Worm (Caenorhabditis elegans) whole organism, L3 larva: Measurements from ENCODE around the gene F15E6.3.

Experiments used
- ama-1 ChIP-seq: fragments of 150-350 bp; optimal IDR thresholded peaks from 2 replicates; lab custom pipeline; 2018
- nhr-237 ChIP-seq: fragments of 150-350 bp; optimal IDR thresholded peaks from 2 replicates; lab custom pipeline; 2014; ENCODE audit warnings: missing biosample characterization, missing genetic modification characterization
- nhr-76 ChIP-seq: fragments of 150-350 bp; sonication (generic microtip); optimal IDR thresholded peaks from 5 replicates; lab custom pipeline; 2014; ENCODE audit warnings: missing biosample characterization, missing genetic modification characterization

DNA sequence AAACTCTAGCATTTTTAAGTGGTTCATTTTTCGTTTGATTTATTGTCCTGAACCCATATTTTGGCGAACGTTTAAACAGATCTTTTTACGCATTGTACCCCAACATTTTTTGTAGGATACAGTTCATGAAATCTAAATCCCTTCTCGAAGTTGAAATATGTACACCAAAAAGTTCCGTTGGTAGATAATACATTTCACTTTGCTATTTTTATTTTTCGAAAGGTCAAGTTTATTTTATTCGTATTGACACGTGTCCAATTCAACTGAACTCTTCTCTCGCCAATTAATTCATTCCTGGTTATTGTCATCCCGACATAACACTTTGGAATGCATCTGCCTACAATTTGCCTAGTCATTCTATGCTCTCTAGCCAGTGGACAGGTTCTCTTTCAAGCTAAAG, 23.8 kb upstream of the F15E6.3 start, which contains the start of gene F36A4.2:
- TF ChIP-seq nhr-76, result no peak
- TF ChIP-seq nhr-237, result no peak
- TF ChIP-seq ama-1 (lab: Kevin White, UChicago), result no peak
